Worm (Caenorhabditis elegans): ENCODE results near the gene pxmp-4.

DNA sequence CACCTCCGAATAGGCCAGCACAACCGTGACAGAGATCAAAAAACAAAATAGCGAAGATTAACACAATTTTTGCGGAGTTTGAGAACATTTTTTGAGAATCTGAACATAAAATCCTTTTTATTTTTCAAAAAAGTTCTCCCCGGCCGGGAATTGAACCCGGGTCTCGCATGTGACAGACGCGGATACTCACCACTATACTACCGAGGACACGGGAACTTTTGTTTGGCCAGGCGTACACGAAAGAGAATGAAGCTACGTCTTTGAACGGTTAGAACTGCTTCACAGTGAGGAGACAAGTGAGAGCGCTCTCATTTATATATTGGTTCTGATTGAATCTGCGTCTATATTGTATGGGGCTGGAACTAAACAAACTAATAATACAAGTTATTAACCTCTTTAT is 14.5 kb downstream of the pxmp-4 start, which contains the start of gene grl-26:
- TF ChIP-seq drap-1 (GFP tag; optimal IDR thresholded peaks at IDR 0.05) (peak; percentile 66), lin-13 (tag; optimal IDR thresholded peaks at IDR 0.05) (no peak), ztf-11 (tag; optimal IDR thresholded peaks at IDR 0.05) (no peak), mls-2 (tag; optimal IDR thresholded peaks at IDR 0.05) (peak; percentile 47), pha-4 (tag; optimal IDR thresholded peaks at IDR 0.05) (peak; percentile 3), unc-39 (tag; optimal IDR thresholded peaks at IDR 0.05) (no peak), ceh-39 (tag; optimal IDR thresholded peaks at IDR 0.05) (no peak), lin-32 (GFP tag; optimal IDR thresholded peaks at IDR 0.05) (peak; percentile 67), ces-1 (GFP tag; optimal IDR thresholded peaks at IDR 0.05) (no peak)

Data from whole organism, mixed stage, embryonic.